Worm (Caenorhabditis elegans): ENCODE data around the gene K09G1.1.

Gene K09G1.1

ce11 chrV:9583323-9583644, at the start of gene K09G1.1:
TSS of gene K09G1.1 (plus strand) at chrV:9583545.
- TF ChIP-seq ceh-31 (tag; optimal IDR thresholded peaks at IDR 0.05): no peak
- no peak for TF ChIP-seq pat-9 (tag; optimal IDR thresholded peaks at IDR 0.05)
- no peak for TF ChIP-seq zip-5 (tag; optimal IDR thresholded peaks at IDR 0.05)
- no peak for TF ChIP-seq lin-11 (tag; optimal IDR thresholded peaks at IDR 0.05)

- no peak for TF ChIP-seq hlh-30 (tag; optimal IDR thresholded peaks at IDR 0.05; ENCODE audit: insufficient read depth)
Measured at ce11 chrV:9534621-9535020, 48.7 kb upstream of the K09G1.1 start, which contains the start of gene tag-329. TSS of gene tag-329 (plus strand) at chrV:9534921.

ce11 chrV:9536505-9536904, 46.8 kb upstream of the K09G1.1 start, which contains the start of gene C50F4.4:
TSS of gene C50F4.4 (plus strand) at chrV:9536771.
- no peak for TF ChIP-seq ceh-18 (tag; optimal IDR thresholded peaks at IDR 0.05)
- no peak for TF ChIP-seq elt-4 (tag; optimal IDR thresholded peaks at IDR 0.05)
- TF ChIP-seq C08G9.2 (tag; optimal IDR thresholded peaks at IDR 0.05): peak; percentile 73
- peak; percentile 23 for TF ChIP-seq tbx-7 (tag; optimal IDR thresholded peaks at IDR 0.05)
- no peak for TF ChIP-seq lim-6 (tag; optimal IDR thresholded peaks at IDR 0.05)
- TF ChIP-seq ceh-45 (GFP tag; IDR thresholded peaks at IDR 0.05): no peak
- TF ChIP-seq unc-86 (tag; optimal IDR thresholded peaks at IDR 0.05): no peak
- no peak for TF ChIP-seq zip-5 (tag; optimal IDR thresholded peaks at IDR 0.05)
- peak; percentile 22 for TF ChIP-seq hlh-8 (tag; optimal IDR thresholded peaks at IDR 0.05)
- no peak for TF ChIP-seq unc-55 (GFP tag; optimal IDR thresholded peaks at IDR 0.05)
- no peak for TF ChIP-seq eyg-1 (tag; optimal IDR thresholded peaks at IDR 0.05)
- TF ChIP-seq ets-4 (tag; optimal IDR thresholded peaks at IDR 0.05): peak; percentile 47
- no peak for TF ChIP-seq rnt-1 (tag; optimal IDR thresholded peaks at IDR 0.05)
- no peak for TF ChIP-seq pag-3 (tag; optimal IDR thresholded peaks at IDR 0.05; ENCODE audit: borderline replicate concordance)
- TF ChIP-seq lin-11 (tag; optimal IDR thresholded peaks at IDR 0.05): no peak
- TF ChIP-seq unc-3 (GFP tag; conservative IDR thresholded peaks at IDR 0.05): no peak
- no peak for TF ChIP-seq unc-3 (tag; optimal IDR thresholded peaks at IDR 0.05)
- no peak for TF ChIP-seq pha-4 (tag; optimal IDR thresholded peaks at IDR 0.05)
- TF ChIP-seq pha-2 (tag; optimal IDR thresholded peaks at IDR 0.05): no peak
- no peak for TF ChIP-seq pqm-1 (tag; optimal IDR thresholded peaks at IDR 0.05)
- TF ChIP-seq ceh-2 (tag; optimal IDR thresholded peaks at IDR 0.05): peak; percentile 46
- TF ChIP-seq madf-2 (tag; optimal IDR thresholded peaks at IDR 0.05): no peak
- TF ChIP-seq gmeb-2 (tag; optimal IDR thresholded peaks at IDR 0.05): no peak
- no peak for TF ChIP-seq nfya-1 (tag; optimal IDR thresholded peaks at IDR 0.05)
- TF ChIP-seq sox-4 (tag; optimal IDR thresholded peaks at IDR 0.05): no peak
- no peak for TF ChIP-seq C38D4.7 (GFP tag; optimal IDR thresholded peaks at IDR 0.05)
- TF ChIP-seq nhr-11 (tag; optimal IDR thresholded peaks at IDR 0.05): no peak
- TF ChIP-seq tbx-2 (tag; optimal IDR thresholded peaks at IDR 0.05): peak; percentile 51
- peak; percentile 56 for TF ChIP-seq ceh-31 (tag; optimal IDR thresholded peaks at IDR 0.05)
- no peak for TF ChIP-seq pat-9 (tag; optimal IDR thresholded peaks at IDR 0.05)
- no peak for TF ChIP-seq ceh-6 (GFP tag; optimal IDR thresholded peaks at IDR 0.05)
- TF ChIP-seq ceh-24 (tag; optimal IDR thresholded peaks at IDR 0.05): no peak
- TF ChIP-seq hlh-30 (tag; optimal IDR thresholded peaks at IDR 0.05; ENCODE audit: insufficient read depth): no peak
- no peak for TF ChIP-seq ceh-9 (tag; optimal IDR thresholded peaks at IDR 0.05)
- no peak for TF ChIP-seq hlh-15 (tag; optimal IDR thresholded peaks at IDR 0.05)
- no peak for TF ChIP-seq ceh-48 (tag; optimal IDR thresholded peaks at IDR 0.05)
- TF ChIP-seq elt-2 (tag; optimal IDR thresholded peaks at IDR 0.05): no peak

- no peak for TF ChIP-seq unc-3 (GFP tag; conservative IDR thresholded peaks at IDR 0.05)
- TF ChIP-seq unc-3 (tag; optimal IDR thresholded peaks at IDR 0.05): no peak
Measured at ce11 chrV:9539638-9540037, 43.7 kb upstream of the K09G1.1 start, which contains the start of gene C50F4.12. TSS of gene C50F4.12 (minus strand) at chrV:9539738.

All from whole organism, late embryonic.